Fruit fly (Drosophila melanogaster): Measurements from ENCODE around the gene ppk31.

The ppk31 gene

DNA sequence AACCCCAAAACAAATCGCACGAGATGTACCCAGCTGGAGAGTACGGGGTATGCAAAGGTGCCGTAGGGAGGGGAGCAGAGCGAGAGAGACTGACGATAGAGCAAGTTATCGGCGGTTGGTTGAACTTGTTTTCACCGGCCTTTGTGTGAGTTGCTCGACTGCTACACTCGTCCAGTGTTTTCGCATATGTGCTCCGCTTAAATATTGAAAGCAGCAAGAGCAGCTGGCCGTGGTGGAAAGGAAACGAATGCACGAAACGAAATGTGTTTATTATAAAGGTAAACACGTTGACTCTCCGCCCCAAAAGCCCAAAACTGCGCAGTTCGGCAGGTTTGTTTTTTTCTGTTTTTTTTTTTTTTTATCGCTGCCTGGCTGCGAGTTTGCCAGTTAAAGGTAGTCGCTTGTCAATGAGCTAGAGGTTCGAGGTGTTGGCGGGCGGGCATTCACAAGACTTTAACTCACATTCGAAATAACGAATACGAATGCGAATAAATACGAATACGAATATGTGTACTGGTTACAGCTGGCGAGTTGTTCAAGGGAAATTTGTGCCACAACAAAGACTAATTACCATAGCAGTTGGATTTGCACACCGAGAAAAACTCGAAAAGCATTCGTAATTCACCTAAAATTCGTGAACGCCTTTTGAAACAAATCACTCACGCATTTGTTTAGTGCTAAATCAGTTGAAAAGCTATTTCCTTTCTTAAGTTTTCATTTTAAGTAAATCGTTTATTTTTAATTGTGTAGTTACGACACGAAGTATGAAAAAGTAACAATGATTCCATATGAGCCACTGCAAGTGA, 33.1 kb upstream of the ppk31 start (continued):
- TF ChIP-seq PHDP (tag; optimal IDR thresholded peaks at IDR 0.05) (no peak), Sox100B (GFP tag; optimal IDR thresholded peaks at IDR 0.05) (no peak), CG10321 (GFP tag; IDR thresholded peaks at IDR 0.05) (no peak), CG18011 (GFP tag; optimal IDR thresholded peaks at IDR 0.05) (no peak), CTCF (GFP tag; optimal IDR thresholded peaks at IDR 0.05) (no peak), Vsx1 (GFP tag; optimal IDR thresholded peaks at IDR 0.05) (no peak), danr (GFP tag; IDR thresholded peaks at IDR 0.05) (no peak), Dek (tag; optimal IDR thresholded peaks at IDR 0.05) (no peak), Lim3 (GFP tag; IDR thresholded peaks at IDR 0.05) (no peak), trh (GFP tag; optimal IDR thresholded peaks at IDR 0.05) (peak; percentile 10), ind (GFP tag; optimal IDR thresholded peaks at IDR 0.05) (peak; percentile 36), CG3847 (GFP tag; IDR thresholded peaks at IDR 0.05) (no peak), Meics (GFP tag; optimal IDR thresholded peaks at IDR 0.05) (peak; percentile 54), wdn (GFP tag; IDR thresholded peaks at IDR 0.05) (0 out of 2 replicates have a peak, but pooled peaks have one; percentile 34), Atf-2 (GFP tag; optimal IDR thresholded peaks at IDR 0.05) (no peak), sc (optimal IDR thresholded peaks at IDR 0.05) (no peak), sc (GFP tag; optimal IDR thresholded peaks at IDR 0.05) (no peak), ato (GFP tag; IDR thresholded peaks at IDR 0.05; ENCODE audit: partially characterized antibody) (no peak), sim (GFP tag; IDR thresholded peaks at IDR 0.05) (no peak), stc (GFP tag; IDR thresholded peaks at IDR 0.05) (peak; percentile 47; the same call in 1 of the 2 replicates), B-H2 (GFP tag; optimal IDR thresholded peaks at IDR 0.05) (peak; percentile 35), Poxn (GFP tag; IDR thresholded peaks at IDR 0.05) (no peak), Mrtf (GFP tag; IDR thresholded peaks at IDR 0.05) (0 out of 3 replicates have a peak, but pooled peaks have one; percentile 9), CG2199 (GFP tag; IDR thresholded peaks at IDR 0.05) (no peak), Hey (tag; optimal IDR thresholded peaks at IDR 0.05) (no peak), ap (GFP tag; IDR thresholded peaks at IDR 0.05) (no peak), CG11695 (GFP tag; IDR thresholded peaks at IDR 0.05) (no peak), CG5180 (GFP tag; optimal IDR thresholded peaks at IDR 0.05) (no peak), Ada2b (GFP tag; IDR thresholded peaks at IDR 0.05) (no peak), CG11560 (tag; IDR thresholded peaks at IDR 0.05) (no peak), CG11723 (GFP tag; optimal IDR thresholded peaks at IDR 0.05) (no peak), Kr (GFP tag; optimal IDR thresholded peaks at IDR 0.05) (no peak), bcd (GFP tag; optimal IDR thresholded peaks at IDR 0.05) (no peak), sima (GFP tag; optimal IDR thresholded peaks at IDR 0.05) (no peak), tgo (GFP tag; IDR thresholded peaks at IDR 0.05) (no peak), CG17829 (tag; optimal IDR thresholded peaks at IDR 0.05) (no peak), Deaf1 (tag; optimal IDR thresholded peaks at IDR 0.05) (no peak), Doc2 (GFP tag; IDR thresholded peaks at IDR 0.05) (no peak), HmgZ (tag; optimal IDR thresholded peaks at IDR 0.05) (no peak), Usf (GFP tag; optimal IDR thresholded peaks at IDR 0.05) (no peak), usp (GFP tag; optimal IDR thresholded peaks at IDR 0.05) (no peak), Antp (GFP tag; optimal IDR thresholded peaks at IDR 0.05) (no peak), CG10959 (GFP tag; IDR thresholded peaks at IDR 0.05) (no peak), emc (GFP tag; optimal IDR thresholded peaks at IDR 0.05) (no peak), CG7928 (GFP tag; optimal IDR thresholded peaks at IDR 0.05) (no peak), maf-S (GFP tag; optimal IDR thresholded peaks at IDR 0.05) (no peak), CG15479 (GFP tag; optimal IDR thresholded peaks at IDR 0.05) (no peak), CG10654 (GFP tag; optimal IDR thresholded peaks at IDR 0.05) (no peak), cwo (GFP tag; optimal IDR thresholded peaks at IDR 0.05) (peak; percentile 75), Ets65A (GFP tag) (peak; percentile 88), CG31441 (GFP tag; IDR thresholded peaks at IDR 0.05) (no peak), CG7963 (GFP tag; IDR thresholded peaks at IDR 0.05; ENCODE audit: partially characterized antibody) (no peak)
